Fruit fly (Drosophila melanogaster) whole organism, embryonic: ENCODE data around the gene kibra.

ENCODE experiments used
- CG11456 ChIP-seq: fragments of 200-800 bp; sonication (Bioruptor generic); IDR thresholded peaks from 3 replicates; pipeline ENCODE4 v1.3.6; 2022; ENCODE audit warnings: missing biosample characterization, missing genetic modification characterization
- CG12071 ChIP-seq: fragments of 200-800 bp; sonication (Bioruptor generic); optimal IDR thresholded peaks from 3 replicates; lab custom pipeline; 2018; ENCODE audit warnings: missing biosample characterization, mild to moderate bottlenecking, missing genetic modification characterization
- CG12299 ChIP-seq: fragments of 200-800 bp; sonication (Bioruptor generic); optimal IDR thresholded peaks from 2 replicates; lab custom pipeline; 2018; ENCODE audit warnings: missing biosample characterization, mild to moderate bottlenecking, missing genetic modification characterization
- CG14050 ChIP-seq: fragments of 200-800 bp; sonication (Bioruptor generic); IDR thresholded peaks from 3 replicates; pipeline ENCODE4 v1.3.6; 2022; ENCODE audit warnings: missing biosample characterization, missing genetic modification characterization
- CG14860 ChIP-seq: fragments of 200-800 bp; sonication (Bioruptor generic); IDR thresholded peaks from 3 replicates; pipeline ENCODE4 v1.3.6; 2022; ENCODE audit warnings: missing biosample characterization, missing genetic modification characterization; ENCODE audit not compliant: partially characterized antibody
- CG1529 ChIP-seq: fragments of 200-800 bp; sonication (Bioruptor generic); optimal IDR thresholded peaks from 3 replicates; lab custom pipeline; 2018; ENCODE audit warnings: missing biosample characterization, missing genetic modification characterization
- CG15601 ChIP-seq: fragments of 200-800 bp; sonication (Bioruptor generic); optimal IDR thresholded peaks from 3 replicates; lab custom pipeline; 2019; ENCODE audit warnings: missing biosample characterization, mild to moderate bottlenecking, missing genetic modification characterization, moderate library complexity
- CG1603 ChIP-seq: fragments of 200-800 bp; sonication (Bioruptor generic); optimal IDR thresholded peaks from 2 replicates; lab custom pipeline; 2019; ENCODE audit warnings: missing biosample characterization, mild to moderate bottlenecking, missing genetic modification characterization, moderate library complexity
- CG1647 ChIP-seq: fragments of 200-800 bp; sonication (Bioruptor generic); optimal IDR thresholded peaks from 3 replicates; lab custom pipeline; 2016; ENCODE audit warnings: missing biosample characterization, missing genetic modification characterization
- CG17385 ChIP-seq: fragments of 200-800 bp; sonication (Bioruptor generic); optimal IDR thresholded peaks from 3 replicates; lab custom pipeline; 2018; ENCODE audit warnings: missing biosample characterization, mild to moderate bottlenecking, missing genetic modification characterization
- CG18599 ChIP-seq: fragments of 200-800 bp; sonication (Bioruptor generic); optimal IDR thresholded peaks from 3 replicates; lab custom pipeline; 2017; ENCODE audit warnings: missing biosample characterization, missing genetic modification characterization, mild to moderate bottlenecking, moderate library complexity, missing genetic modification reagents
- CG18764 ChIP-seq: fragments of 200-800 bp; sonication (Bioruptor generic); optimal IDR thresholded peaks from 3 replicates; lab custom pipeline; 2016; ENCODE audit warnings: missing biosample characterization, missing genetic modification characterization
- CG2712 ChIP-seq: fragments of 200-800 bp; optimal IDR thresholded peaks from 3 replicates; lab custom pipeline; 2019; ENCODE audit warnings: missing biosample characterization, mild to moderate bottlenecking, missing genetic modification characterization, moderate library complexity
- CG3407 ChIP-seq: fragments of 200-800 bp; sonication (Bioruptor generic); optimal IDR thresholded peaks from 2 replicates; lab custom pipeline; 2018; ENCODE audit warnings: missing biosample characterization, mild to moderate bottlenecking, missing genetic modification characterization
- CG3995 ChIP-seq: fragments of 200-800 bp; sonication (Bioruptor generic); optimal IDR thresholded peaks from 3 replicates; lab custom pipeline; 2016; ENCODE audit warnings: missing biosample characterization, missing genetic modification characterization
- CG6175 ChIP-seq: fragments of 200-800 bp; sonication (Bioruptor generic); IDR thresholded peaks from 3 replicates; pipeline ENCODE4 v1.3.6; 2022; ENCODE audit warnings: missing biosample characterization, missing genetic modification characterization
- CG7963 ChIP-seq: fragments of 200-800 bp; sonication (Bioruptor generic); IDR thresholded peaks from 3 replicates; pipeline ENCODE4 v1.3.6; 2022; ENCODE audit warnings: missing biosample characterization, missing genetic modification characterization; ENCODE audit not compliant: partially characterized antibody
- CG8765 ChIP-seq: fragments of 200-800 bp; sonication (Bioruptor generic); IDR thresholded peaks from 2 replicates; pipeline ENCODE4 v1.3.6; 2022; ENCODE audit warnings: missing biosample characterization, missing genetic modification characterization
- Ets97D ChIP-seq: fragments of 200-800 bp; sonication (Bioruptor generic); optimal IDR thresholded peaks from 3 replicates; lab custom pipeline; 2016; ENCODE audit warnings: missing biosample characterization, missing genetic modification characterization
- Fer2 ChIP-seq: fragments of 200-800 bp; sonication (Bioruptor generic); optimal IDR thresholded peaks from 2 replicates; lab custom pipeline; 2018; ENCODE audit warnings: missing biosample characterization, mild to moderate bottlenecking, missing genetic modification characterization, moderate library complexity
- HLH54F ChIP-seq: fragments of 200-800 bp; sonication (Bioruptor generic); optimal IDR thresholded peaks from 3 replicates; lab custom pipeline; 2016; ENCODE audit warnings: missing biosample characterization, missing genetic modification characterization
- Hand ChIP-seq: fragments of 200-800 bp; sonication (Bioruptor generic); optimal IDR thresholded peaks from 2 replicates; lab custom pipeline; 2017; ENCODE audit warnings: mild to moderate bottlenecking, missing biosample characterization, missing genetic modification reagents, missing genetic modification characterization
- Hr39 ChIP-seq: fragments of >200 bp; optimal IDR thresholded peaks from 2 replicates; lab custom pipeline; 2017
- Lhr ChIP-seq: fragments of 200-800 bp; sonication (Bioruptor generic); optimal IDR thresholded peaks from 3 replicates; lab custom pipeline; 2017; ENCODE audit warnings: mild to moderate bottlenecking, missing biosample characterization, missing genetic modification reagents, missing genetic modification characterization
- MESR4 ChIP-seq: fragments of 200-800 bp; sonication (Bioruptor generic); optimal IDR thresholded peaks from 2 replicates; lab custom pipeline; 2018; ENCODE audit warnings: missing biosample characterization, mild to moderate bottlenecking, missing genetic modification characterization, moderate library complexity
- Max ChIP-seq: fragments of 200-800 bp; sonication (Bioruptor generic); optimal IDR thresholded peaks from 2 replicates; lab custom pipeline; 2016; ENCODE audit warnings: missing biosample characterization, mild to moderate bottlenecking, missing genetic modification characterization
- Rfx ChIP-seq: fragments of 200-800 bp; sonication (Bioruptor generic); IDR thresholded peaks from 2 replicates; pipeline ENCODE4 v1.3.6; 2022; ENCODE audit warnings: missing biosample characterization, missing genetic modification characterization
- Sry-δ ChIP-seq: fragments of 200-800 bp; sonication (Bioruptor generic); optimal IDR thresholded peaks from 2 replicates; lab custom pipeline; 2016; ENCODE audit warnings: missing biosample characterization, missing genetic modification characterization
- Stat92E ChIP-seq, 3 experiments: fragments of >200 bp in 2 of 3; fragments of 200-800 bp in 1 of 3; sonication (Bioruptor generic) in 1 of 3; optimal IDR thresholded peaks; 2 replicates each; lab custom pipeline; 2017 to 2019; ENCODE audit warnings: missing biosample characterization in 3 of 3, missing genetic modification characterization in 3 of 3, mild to moderate bottlenecking in 1 of 3, moderate library complexity in 1 of 3
- TFAM ChIP-seq: fragments of 200-800 bp; sonication (Bioruptor generic); optimal IDR thresholded peaks from 2 replicates; lab custom pipeline; 2017; ENCODE audit warnings: missing biosample characterization, missing genetic modification characterization, inconsistent platforms
- al ChIP-seq: fragments of 200-800 bp; sonication (Bioruptor generic); IDR thresholded peaks from 2 replicates; pipeline ENCODE4 v1.3.6; 2022; ENCODE audit warnings: missing biosample characterization, missing genetic modification characterization
- ap ChIP-seq: fragments of 200-800 bp; sonication (Bioruptor generic); IDR thresholded peaks from 2 replicates; pipeline ENCODE4 v1.3.6; 2022; ENCODE audit warnings: missing biosample characterization, missing genetic modification characterization
- crp ChIP-seq, 2 experiments: fragments of 200-800 bp; sonication (Bioruptor generic); optimal IDR thresholded peaks; 2 replicates in 1 of 2; 3 replicates in 1 of 2; lab custom pipeline; 2017; ENCODE audit warnings: missing biosample characterization in 2 of 2, missing genetic modification characterization in 2 of 2, mild to moderate bottlenecking in 1 of 2, moderate library complexity in 1 of 2
- da ChIP-seq: fragments of 200-800 bp; sonication (Bioruptor generic); optimal IDR thresholded peaks from 2 replicates; lab custom pipeline; 2016; ENCODE audit warnings: missing biosample characterization, missing genetic modification characterization
- dpn ChIP-seq, 2 experiments: fragments of 200-800 bp; sonication (Bioruptor generic); optimal IDR thresholded peaks; 3 replicates each; lab custom pipeline; 2016; ENCODE audit warnings: missing biosample characterization in 2 of 2, missing genetic modification characterization in 2 of 2
- gem ChIP-seq: fragments of 200-800 bp; sonication (Bioruptor generic); optimal IDR thresholded peaks from 2 replicates; lab custom pipeline; 2019; ENCODE audit warnings: missing biosample characterization, mild to moderate bottlenecking, missing genetic modification characterization, moderate library complexity
- her ChIP-seq: fragments of 200-800 bp; sonication (Bioruptor generic); optimal IDR thresholded peaks from 2 replicates; lab custom pipeline; 2016; ENCODE audit warnings: missing biosample characterization, missing genetic modification characterization
- jing ChIP-seq: fragments of 200-800 bp; sonication (Bioruptor generic); optimal IDR thresholded peaks from 2 replicates; lab custom pipeline; 2018; ENCODE audit warnings: missing biosample characterization, mild to moderate bottlenecking, missing genetic modification characterization
- kay ChIP-seq: fragments of 200-800 bp; sonication (Bioruptor generic); optimal IDR thresholded peaks from 2 replicates; lab custom pipeline; 2016; ENCODE audit warnings: missing biosample characterization, missing genetic modification characterization
- maf-S ChIP-seq: fragments of 200-800 bp; sonication (Bioruptor generic); optimal IDR thresholded peaks from 2 replicates; lab custom pipeline; 2016; ENCODE audit warnings: missing biosample characterization, missing genetic modification characterization
- nmo ChIP-seq: fragments of 200-800 bp; sonication (Bioruptor generic); optimal IDR thresholded peaks from 2 replicates; lab custom pipeline; 2018; ENCODE audit warnings: missing biosample characterization, mild to moderate bottlenecking, missing genetic modification characterization, moderate library complexity
- phol ChIP-seq: fragments of 200-800 bp; sonication (Bioruptor generic); optimal IDR thresholded peaks from 3 replicates; lab custom pipeline; 2018; ENCODE audit warnings: missing biosample characterization, mild to moderate bottlenecking, missing genetic modification characterization, moderate library complexity
- run ChIP-seq: fragments of 200-800 bp; sonication (Bioruptor generic); optimal IDR thresholded peaks from 3 replicates; lab custom pipeline; 2018; ENCODE audit warnings: missing biosample characterization, mild to moderate bottlenecking, missing genetic modification characterization
- sc ChIP-seq, 3 experiments: fragments of >200 bp in 2 of 3; fragments of 200-800 bp in 1 of 3; sonication (Bioruptor generic) in 1 of 3; optimal IDR thresholded peaks; 2 replicates in 2 of 3; 3 replicates in 1 of 3; lab custom pipeline; 2017; ENCODE audit warnings: mild to moderate bottlenecking in 1 of 3, missing biosample characterization in 1 of 3, missing genetic modification characterization in 1 of 3, missing genetic modification reagents in 1 of 3
- slp2 ChIP-seq: fragments of 200-800 bp; sonication (Bioruptor generic); optimal IDR thresholded peaks from 2 replicates; lab custom pipeline; 2016; ENCODE audit warnings: missing biosample characterization, missing genetic modification characterization
- tup ChIP-seq: fragments of 200-800 bp; sonication (Bioruptor generic); optimal IDR thresholded peaks from 2 replicates; lab custom pipeline; 2016; ENCODE audit warnings: missing biosample characterization, mild to moderate bottlenecking, missing genetic modification characterization, moderate library complexity
- tx ChIP-seq: fragments of 200-800 bp; sonication (Bioruptor generic); optimal IDR thresholded peaks from 2 replicates; lab custom pipeline; 2016; ENCODE audit warnings: missing biosample characterization, missing genetic modification characterization

kibra gene

dm6 chr3R:14654976-14655896 lies 68.8 kb downstream of the kibra start (continued):
- peak; percentile 98 for TF ChIP-seq CG3995
- TF ChIP-seq CG11456 (GFP tag; lab: Robert Waterston, UW), result peak; percentile 91
- TF ChIP-seq maf-S (GFP tag; lab: Kevin White, UChicago), result peak; percentile 86
- TF ChIP-seq Lhr (GFP tag; lab: Kevin White, UChicago), result peak; percentile 64
- no peak for TF ChIP-seq CG14860 (GFP tag; lab: Robert Waterston, UW)
- TF ChIP-seq CG1529 (GFP tag; lab: Kevin White, UChicago), result peak; percentile 93
- TF ChIP-seq phol (tag; lab: Kevin White, UChicago), result peak; percentile 99
- peak; percentile 78 for TF ChIP-seq tx (GFP tag; lab: Kevin White, UChicago)
- peak; percentile 90 for TF ChIP-seq CG15601 (tag; lab: Kevin White, UChicago)
- peak; percentile 88 for TF ChIP-seq CG1647
- TF ChIP-seq sc (optimal IDR thresholded peaks at IDR 0.05; lab: Kevin White, UChicago), result no peak
- TF ChIP-seq sc (GFP tag; optimal IDR thresholded peaks at IDR 0.05; lab: Kevin White, UChicago), result peak; percentile 85
- TF ChIP-seq gem, result peak; percentile 96
- peak; percentile 93 for TF ChIP-seq CG2712 (tag; lab: Kevin White, UChicago)
- TF ChIP-seq slp2 (GFP tag; lab: Kevin White, UChicago), result peak; percentile 85
- peak in 1 of 3 experiments; percentile 66 for TF ChIP-seq Stat92E (GFP tag; optimal IDR thresholded peaks at IDR 0.05; lab: Kevin White, UChicago)
- peak; percentile 90 for TF ChIP-seq CG12299 (tag; lab: Kevin White, UChicago)
- peak; percentile 87 for TF ChIP-seq kay (GFP tag; lab: Kevin White, UChicago)
- TF ChIP-seq Fer2 (tag; lab: Kevin White, UChicago), result peak; percentile 92
- TF ChIP-seq da (GFP tag; lab: Kevin White, UChicago), result peak; percentile 88
- peak; percentile 93 for TF ChIP-seq nmo (GFP tag; lab: Kevin White, UChicago)
- peak; percentile 86 for TF ChIP-seq al
- peak; percentile 89 for TF ChIP-seq tup (GFP tag; lab: Kevin White, UChicago)
- peak; percentile 89 for TF ChIP-seq run (tag; lab: Kevin White, UChicago)
- peak; percentile 97 for TF ChIP-seq MESR4 (GFP tag; lab: Kevin White, UChicago)
- peak; percentile 92 for TF ChIP-seq Max (GFP tag; lab: Kevin White, UChicago)
- TF ChIP-seq CG1603 (tag; lab: Kevin White, UChicago), result peak; percentile 95
- peak; percentile 79 for TF ChIP-seq Sry-δ (GFP tag; lab: Kevin White, UChicago)
- TF ChIP-seq jing (GFP tag; lab: Kevin White, UChicago), result peak; percentile 75
- peak in 1 of 2 experiments; percentile 50 for TF ChIP-seq crp (GFP tag; optimal IDR thresholded peaks at IDR 0.05; lab: Kevin White, UChicago)
- TF ChIP-seq CG3407 (GFP tag; lab: Kevin White, UChicago), result peak; percentile 81
- TF ChIP-seq ap (GFP tag; lab: Robert Waterston, UW), result peak; percentile 87
- TF ChIP-seq Hand (GFP tag; lab: Kevin White, UChicago), result peak; percentile 93
- TF ChIP-seq CG6175, result peak; percentile 88
- TF ChIP-seq CG12071 (GFP tag; lab: Kevin White, UChicago), result peak; percentile 91
- TF ChIP-seq CG14050 (GFP tag; lab: Robert Waterston, UW), result peak; percentile 89
- TF ChIP-seq Rfx (GFP tag; lab: Robert Waterston, UW), result peak; percentile 95
- TF ChIP-seq TFAM (GFP tag; lab: Kevin White, UChicago), result peak; percentile 37
- TF ChIP-seq HLH54F (GFP tag; lab: Kevin White, UChicago), result peak; percentile 89
- TF ChIP-seq CG18599 (GFP tag; lab: Kevin White, UChicago), result peak; percentile 97
- peak; percentile 90 for TF ChIP-seq her (GFP tag; lab: Kevin White, UChicago)
- no peak for TF ChIP-seq Hr39 (lab: Kevin White, UChicago)
- TF ChIP-seq CG7963 (GFP tag; lab: Robert Waterston, UW), result peak; percentile 57; the same call in 2 of the 3 replicates
- TF ChIP-seq CG17385 (GFP tag; lab: Kevin White, UChicago), result peak; percentile 90
- TF ChIP-seq dpn (GFP tag; optimal IDR thresholded peaks at IDR 0.05; lab: Kevin White, UChicago), result peak; percentile 87 to 95
- TF ChIP-seq CG18764 (GFP tag; lab: Kevin White, UChicago), result peak; percentile 81
- TF ChIP-seq CG8765 (GFP tag; lab: Robert Waterston, UW), result peak; percentile 90
- peak; percentile 61 for TF ChIP-seq Ets97D (GFP tag; lab: Kevin White, UChicago)
